Worm (Caenorhabditis elegans) whole organism, L2 larva: Measurements from ENCODE around the gene tat-1.
A peak's percentile ranks its signal among the peaks of the same experiment; 100 is the strongest.

Experiments
- F13H6.1 ChIP-seq: sonication (generic microtip); optimal IDR thresholded peaks from 2 replicates; lab custom pipeline; 2016; ENCODE audit warnings: missing genetic modification characterization, missing compliant biosample characterization
- R02D3.7 ChIP-seq: fragments of 150-350 bp; optimal IDR thresholded peaks from 2 replicates; lab custom pipeline; 2014; ENCODE audit warnings: missing biosample characterization, missing genetic modification characterization
- Y55F3AM.14 ChIP-seq: fragments of 200-800 bp; sonication (Bioruptor generic); optimal IDR thresholded peaks from 2 replicates; lab custom pipeline; 2018; ENCODE audit warnings: mild to moderate bottlenecking, missing genetic modification characterization, missing compliant biosample characterization
- ama-1 ChIP-seq: fragments of 150-350 bp; optimal IDR thresholded peaks from 2 replicates; lab custom pipeline; 2018; ENCODE audit warnings: inconsistent platforms
- blmp-1 ChIP-seq: sonication (generic microtip); optimal IDR thresholded peaks from 2 replicates; lab custom pipeline; 2017; ENCODE audit warnings: missing genetic modification characterization, mild to moderate bottlenecking, missing compliant biosample characterization, antibody characterized with exemption, moderate library complexity; ENCODE audit not compliant: insufficient read depth
- ceh-16 ChIP-seq: fragments of 150-350 bp; optimal IDR thresholded peaks from 2 replicates; lab custom pipeline; 2014; ENCODE audit warnings: missing biosample characterization, missing genetic modification characterization
- ceh-82 ChIP-seq: fragments of 150-350 bp; optimal IDR thresholded peaks from 2 replicates; lab custom pipeline; 2014; ENCODE audit warnings: missing biosample characterization, missing genetic modification characterization
- crh-2 ChIP-seq: sonication (generic microtip); optimal IDR thresholded peaks from 2 replicates; lab custom pipeline; 2017; ENCODE audit warnings: missing biosample characterization, missing genetic modification characterization
- dmd-4 ChIP-seq: sonication (generic microtip); optimal IDR thresholded peaks from 2 replicates; lab custom pipeline; 2017; ENCODE audit warnings: missing biosample characterization, missing genetic modification characterization
- egl-27 ChIP-seq: sonication (generic microtip); optimal IDR thresholded peaks from 3 replicates; lab custom pipeline; 2017; ENCODE audit warnings: missing biosample characterization, missing genetic modification reagents, missing genetic modification characterization
- elt-1 ChIP-seq: fragments of 150-350 bp; optimal IDR thresholded peaks from 2 replicates; lab custom pipeline; 2014; ENCODE audit warnings: missing biosample characterization, missing genetic modification characterization
- elt-3 ChIP-seq: sonication (generic microtip); optimal IDR thresholded peaks from 2 replicates; lab custom pipeline; 2017; ENCODE audit warnings: missing biosample characterization, missing genetic modification characterization
- fos-1 ChIP-seq: fragments of 150-350 bp; optimal IDR thresholded peaks from 2 replicates; lab custom pipeline; 2014; ENCODE audit warnings: missing biosample characterization, missing genetic modification characterization
- gmeb-1 ChIP-seq: fragments of 150-350 bp; optimal IDR thresholded peaks from 2 replicates; lab custom pipeline; 2014; ENCODE audit warnings: missing biosample characterization, missing genetic modification characterization
- lin-11 ChIP-seq: fragments of 150-350 bp; sonication (generic microtip); optimal IDR thresholded peaks from 2 replicates; lab custom pipeline; 2014; ENCODE audit warnings: missing biosample characterization, missing genetic modification characterization, inconsistent platforms, mixed read lengths
- lin-39 ChIP-seq: fragments of 150-350 bp; optimal IDR thresholded peaks from 2 replicates; lab custom pipeline; 2014; ENCODE audit warnings: missing biosample characterization, missing genetic modification reagents, missing genetic modification characterization
- mbf-1 ChIP-seq: sonication (generic microtip); optimal IDR thresholded peaks from 2 replicates; lab custom pipeline; 2017; ENCODE audit warnings: missing biosample characterization, missing genetic modification characterization
- mdl-1 ChIP-seq, 2 experiments: fragments of 150-350 bp in 1 of 2; sonication (generic microtip) in 1 of 2; optimal IDR thresholded peaks; 2 replicates each; lab custom pipeline; 2017; ENCODE audit warnings: missing biosample characterization in 2 of 2, missing genetic modification characterization in 2 of 2
- nhr-10 ChIP-seq: sonication (generic microtip); optimal IDR thresholded peaks from 2 replicates; lab custom pipeline; 2017; ENCODE audit warnings: missing biosample characterization, missing genetic modification characterization
- nhr-12 ChIP-seq: fragments of 150-350 bp; optimal IDR thresholded peaks from 2 replicates; lab custom pipeline; 2014; ENCODE audit warnings: missing biosample characterization, missing genetic modification characterization
- nhr-129 ChIP-seq: fragments of 150-350 bp; optimal IDR thresholded peaks from 2 replicates; lab custom pipeline; 2014; ENCODE audit warnings: missing biosample characterization, missing genetic modification characterization
- nhr-21 ChIP-seq: fragments of 150-350 bp; optimal IDR thresholded peaks from 2 replicates; lab custom pipeline; 2014; ENCODE audit warnings: missing biosample characterization, missing genetic modification characterization
- nhr-237 ChIP-seq: fragments of 150-350 bp; optimal IDR thresholded peaks from 2 replicates; lab custom pipeline; 2014; ENCODE audit warnings: missing biosample characterization, missing genetic modification characterization
- nhr-25 ChIP-seq: fragments of 150-350 bp; sonication (generic microtip); optimal IDR thresholded peaks from 3 replicates; lab custom pipeline; 2014; ENCODE audit warnings: missing biosample characterization, missing genetic modification characterization
- nhr-6 ChIP-seq: fragments of 150-350 bp; optimal IDR thresholded peaks from 2 replicates; lab custom pipeline; 2014; ENCODE audit warnings: missing biosample characterization, missing genetic modification characterization
- nhr-77 ChIP-seq: fragments of 150-350 bp; optimal IDR thresholded peaks from 2 replicates; lab custom pipeline; 2014; ENCODE audit warnings: missing biosample characterization, missing genetic modification characterization
- skn-1 ChIP-seq: sonication (generic microtip); optimal IDR thresholded peaks from 2 replicates; lab custom pipeline; 2017; ENCODE audit warnings: missing biosample characterization, missing genetic modification characterization
- sma-3 ChIP-seq: sonication (generic microtip); optimal IDR thresholded peaks from 2 replicates; lab custom pipeline; 2016; ENCODE audit warnings: missing genetic modification reagents, missing genetic modification characterization, missing compliant biosample characterization
- sma-9 ChIP-seq, 2 experiments: fragments of 150-350 bp in 1 of 2; sonication (generic microtip) in 1 of 2; optimal IDR thresholded peaks; 2 replicates each; lab custom pipeline; 2014 to 2016; ENCODE audit warnings: missing genetic modification characterization in 2 of 2, mild to moderate bottlenecking in 1 of 2, missing biosample characterization in 1 of 2, missing compliant biosample characterization in 1 of 2, missing genetic modification reagents in 1 of 2, moderate library complexity in 1 of 2
- snpc-4 ChIP-seq: fragments of 150-350 bp; optimal IDR thresholded peaks from 2 replicates; lab custom pipeline; 2014; ENCODE audit warnings: missing biosample characterization, missing genetic modification characterization
- unc-39 ChIP-seq: fragments of 150-350 bp; optimal IDR thresholded peaks from 2 replicates; lab custom pipeline; 2014; ENCODE audit warnings: missing biosample characterization, missing genetic modification characterization
- unc-62 ChIP-seq: fragments of 150-350 bp; optimal IDR thresholded peaks from 2 replicates; lab custom pipeline; 2014; ENCODE audit warnings: missing biosample characterization, missing genetic modification reagents, missing genetic modification characterization
- zag-1 ChIP-seq: fragments of 150-350 bp; optimal IDR thresholded peaks from 2 replicates; lab custom pipeline; 2014; ENCODE audit warnings: missing biosample characterization, missing genetic modification characterization
- ztf-11 ChIP-seq: sonication (generic microtip); optimal IDR thresholded peaks from 2 replicates; lab custom pipeline; 2017; ENCODE audit warnings: missing biosample characterization, missing genetic modification characterization

Gene tat-1

DNA sequence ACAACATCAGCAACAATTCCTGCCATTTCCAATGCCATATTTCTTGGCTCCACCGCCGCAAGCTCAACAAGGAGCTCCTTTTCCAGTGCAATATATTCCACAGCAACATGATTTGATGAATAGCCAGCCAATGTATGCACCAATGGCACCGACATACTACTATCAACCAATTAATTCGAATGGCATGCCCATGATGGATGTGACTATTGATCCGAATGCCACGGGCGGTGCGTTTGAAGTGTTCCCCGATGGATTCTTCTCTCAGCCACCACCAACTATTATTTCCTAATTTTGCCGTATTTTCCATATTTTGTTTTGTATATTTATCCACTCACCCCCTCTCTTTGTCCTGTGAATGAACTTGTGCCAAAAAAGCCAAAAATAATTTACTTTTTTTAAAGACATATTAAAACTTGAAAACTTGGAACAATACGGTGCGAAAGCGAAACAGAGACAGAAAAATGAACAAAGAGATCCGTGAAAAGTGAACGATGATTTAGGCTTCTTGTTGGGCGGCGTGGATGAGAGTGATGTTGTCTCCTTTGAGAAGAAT is 7.4 kb upstream of the tat-1 start:
- TF ChIP-seq zag-1 (tag; lab: Kevin White, UChicago) (no peak), crh-2 (tag; lab: Kevin White, UChicago) (no peak)

- no peak for TF ChIP-seq mbf-1 (tag; lab: Kevin White, UChicago)
- no peak for TF ChIP-seq sma-3 (GFP tag; lab: Kevin White, UChicago)
- no peak for TF ChIP-seq dmd-4 (tag; lab: Kevin White, UChicago)
- TF ChIP-seq zag-1 (tag; lab: Kevin White, UChicago), result no peak
- TF ChIP-seq nhr-12 (tag; lab: Kevin White, UChicago), result no peak
- TF ChIP-seq sma-9 (GFP tag; optimal IDR thresholded peaks at IDR 0.05; lab: Kevin White, UChicago), result no peak
- TF ChIP-seq sma-9 (tag; optimal IDR thresholded peaks at IDR 0.05; lab: Kevin White, UChicago), result no peak
- no peak for TF ChIP-seq unc-39 (tag; lab: Kevin White, UChicago)
- no peak for TF ChIP-seq nhr-77 (tag; lab: Kevin White, UChicago)
- no peak for TF ChIP-seq mdl-1 (tag; optimal IDR thresholded peaks at IDR 0.05; lab: Kevin White, UChicago)
- TF ChIP-seq egl-27, result no peak
- no peak for TF ChIP-seq nhr-237 (tag; lab: Kevin White, UChicago)
- no peak for TF ChIP-seq lin-11 (tag; lab: Kevin White, UChicago)
- TF ChIP-seq nhr-25, result no peak
- TF ChIP-seq ztf-11 (tag; lab: Kevin White, UChicago), result no peak
- TF ChIP-seq R02D3.7 (tag; lab: Kevin White, UChicago), result no peak
- no peak for TF ChIP-seq elt-1 (tag; lab: Kevin White, UChicago)
- no peak for TF ChIP-seq ama-1
- no peak for TF ChIP-seq nhr-10
- TF ChIP-seq F13H6.1 (tag; lab: Kevin White, UChicago), result no peak
Observed at ce11 chrIII:12428264-12428627, 6.7 kb upstream of the tat-1 start.

DNA sequence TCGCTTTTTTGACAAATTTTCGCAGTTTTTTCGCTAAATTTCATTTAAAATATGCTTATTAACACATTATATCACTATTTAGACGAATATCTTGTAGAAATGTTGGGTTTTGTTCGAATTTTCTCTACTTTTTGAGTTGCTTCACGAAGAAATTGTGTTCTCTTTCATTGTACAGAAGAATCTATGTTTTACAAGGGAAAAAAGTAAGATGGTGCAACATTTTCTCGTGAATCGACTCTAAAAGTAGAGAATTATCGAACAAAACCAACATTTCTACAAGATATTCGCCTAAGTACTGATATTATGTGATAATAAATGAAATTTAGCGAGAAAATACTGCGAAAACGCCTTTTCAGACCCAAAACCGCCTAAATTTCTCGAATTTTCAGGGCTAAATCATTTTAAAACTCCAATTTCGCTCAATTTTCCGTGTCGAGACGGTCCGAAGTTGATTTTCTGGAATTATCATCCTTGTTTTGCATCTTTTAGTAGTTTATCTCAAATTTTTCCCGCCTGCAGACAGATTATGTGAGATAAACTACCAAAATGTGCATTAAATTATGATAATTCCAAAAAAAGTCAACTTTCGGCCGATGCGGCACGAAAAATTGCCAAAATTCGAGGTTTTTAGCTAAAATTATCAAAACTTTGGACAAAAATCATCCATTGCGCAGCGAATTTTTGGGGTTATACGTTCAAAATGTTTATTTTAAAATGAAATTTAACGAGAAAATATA is 6.2 kb upstream of the tat-1 start:
- TF ChIP-seq ceh-16 (no peak), nhr-12 (tag; lab: Kevin White, UChicago) (no peak), nhr-21 (tag; lab: Kevin White, UChicago) (no peak), mdl-1 (tag; optimal IDR thresholded peaks at IDR 0.05; lab: Kevin White, UChicago) (no peak), sma-3 (GFP tag; lab: Kevin White, UChicago) (no peak), ama-1 (no peak), blmp-1 (peak; percentile 20), nhr-129 (tag; lab: Kevin White, UChicago) (no peak), nhr-6 (no peak), snpc-4 (tag; lab: Kevin White, UChicago) (no peak), dmd-4 (tag; lab: Kevin White, UChicago) (no peak), nhr-237 (tag; lab: Kevin White, UChicago) (no peak), mbf-1 (tag; lab: Kevin White, UChicago) (no peak), nhr-25 (peak; percentile 89), ceh-82 (tag; lab: Kevin White, UChicago) (no peak), lin-11 (tag; lab: Kevin White, UChicago) (no peak), unc-39 (tag; lab: Kevin White, UChicago) (no peak)

ce11 chrIII:12426558-12426957 is 5.0 kb upstream of the tat-1 start, which contains the start of gene pie-1:
pie-1 (plus strand) TSS chrIII:12426893.
- TF ChIP-seq gmeb-1 (tag; lab: Kevin White, UChicago), result no peak
- TF ChIP-seq ceh-16, result no peak
- no peak for TF ChIP-seq sma-3 (GFP tag; lab: Kevin White, UChicago)
- no peak for TF ChIP-seq nhr-6
- TF ChIP-seq zag-1 (tag; lab: Kevin White, UChicago), result no peak
- no peak for TF ChIP-seq nhr-10
- no peak for TF ChIP-seq nhr-237 (tag; lab: Kevin White, UChicago)
- TF ChIP-seq egl-27, result no peak
- no peak for TF ChIP-seq skn-1 (tag; lab: Kevin White, UChicago)
- TF ChIP-seq unc-62 (GFP tag; lab: Kevin White, UChicago), result no peak
- TF ChIP-seq nhr-25, result no peak
- no peak for TF ChIP-seq mbf-1 (tag; lab: Kevin White, UChicago)
- no peak for TF ChIP-seq nhr-12 (tag; lab: Kevin White, UChicago)
- TF ChIP-seq lin-39 (tag; lab: Kevin White, UChicago), result no peak
- no peak for TF ChIP-seq blmp-1
- TF ChIP-seq mdl-1 (tag; optimal IDR thresholded peaks at IDR 0.05; lab: Kevin White, UChicago), result no peak
- no peak for TF ChIP-seq Y55F3AM.14 (GFP tag; lab: Kevin White, UChicago)
- TF ChIP-seq elt-3 (tag; lab: Kevin White, UChicago), result no peak
- no peak for TF ChIP-seq fos-1
